Worm (Caenorhabditis elegans): ENCODE data around the gene Y43D4A.6.

DNA sequence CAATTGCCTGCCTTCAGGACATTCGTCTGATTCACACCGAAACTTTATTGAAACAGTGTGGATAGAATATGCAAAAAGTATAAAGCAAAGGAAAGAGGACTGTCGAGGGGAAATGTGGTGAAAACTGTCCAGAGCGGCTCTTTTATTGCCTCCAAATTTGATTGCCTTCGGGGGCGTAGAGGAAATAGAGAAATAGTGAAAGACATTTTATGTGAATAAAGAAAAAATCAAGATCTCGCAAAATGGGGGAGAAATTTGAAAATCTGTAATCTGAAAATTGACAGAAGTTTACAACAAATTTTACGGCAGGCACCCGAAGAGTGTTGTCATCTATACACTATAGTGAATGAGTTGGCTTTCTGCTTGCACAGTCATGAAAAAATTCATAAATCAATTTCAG, 46.4 kb upstream of the Y43D4A.6 start, which contains the start of gene Y51H4A.24:
- TF ChIP-seq ztf-4 (tag; optimal IDR thresholded peaks at IDR 0.05): no peak
- no peak for TF ChIP-seq unc-62 (GFP tag; optimal IDR thresholded peaks at IDR 0.05)
- TF ChIP-seq fos-1 (tag; optimal IDR thresholded peaks at IDR 0.05): no peak
- no peak for TF ChIP-seq nhr-28 (tag; optimal IDR thresholded peaks at IDR 0.05)
- no peak for TF ChIP-seq ama-1 (optimal IDR thresholded peaks at IDR 0.05)
- TF ChIP-seq nhr-76 (tag; optimal IDR thresholded peaks at IDR 0.05): no peak
- no peak for TF ChIP-seq ceh-28 (tag; optimal IDR thresholded peaks at IDR 0.05)
